Worm (Caenorhabditis elegans) whole organism, L4 larva: Measurements from ENCODE around the gene C02C6.14.

Experiments used
- R02D3.7 ChIP-seq: fragments of 150-350 bp; sonication (generic microtip); optimal IDR thresholded peaks from 3 replicates; lab custom pipeline; 2014; ENCODE audit warnings: missing biosample characterization, missing genetic modification characterization
- ama-1 ChIP-seq: fragments of 150-350 bp; optimal IDR thresholded peaks from 2 replicates; lab custom pipeline; 2014; ENCODE audit warnings: inconsistent platforms, mixed read lengths
- daf-16 ChIP-seq, 3 experiments: sonication (generic microtip); optimal IDR thresholded peaks; 2 replicates each; lab custom pipeline; 2016 to 2017; ENCODE audit warnings: missing genetic modification characterization in 3 of 3, missing genetic modification reagents in 3 of 3, mild to moderate bottlenecking in 2 of 3, missing compliant biosample characterization in 2 of 3, missing biosample characterization in 1 of 3, moderate library complexity in 1 of 3
- hlh-11 ChIP-seq: fragments of 200-800 bp; sonication (Bioruptor generic); optimal IDR thresholded peaks from 2 replicates; lab custom pipeline; 2018; ENCODE audit warnings: mild to moderate bottlenecking, missing genetic modification characterization, missing compliant biosample characterization
- lin-39 ChIP-seq: fragments of 150-350 bp; optimal IDR thresholded peaks from 2 replicates; lab custom pipeline; 2014; ENCODE audit warnings: missing biosample characterization, missing genetic modification reagents, missing genetic modification characterization
- lsy-2 ChIP-seq, 2 experiments: fragments of 150-350 bp in 1 of 2; sonication (generic microtip) in 1 of 2; optimal IDR thresholded peaks; 2 replicates each; lab custom pipeline; 2014 to 2017; ENCODE audit warnings: missing biosample characterization in 2 of 2, missing genetic modification characterization in 2 of 2
- nhr-28 ChIP-seq: fragments of 150-350 bp; optimal IDR thresholded peaks from 2 replicates; lab custom pipeline; 2014; ENCODE audit warnings: missing biosample characterization, missing genetic modification characterization
- nhr-76 ChIP-seq: fragments of 150-350 bp; optimal IDR thresholded peaks from 2 replicates; lab custom pipeline; 2014; ENCODE audit warnings: missing biosample characterization, missing genetic modification characterization
- pha-4 ChIP-seq, 2 experiments: fragments of 150-350 bp in 1 of 2; fragments of 200-800 bp in 1 of 2; sonication (Bioruptor generic) in 1 of 2; IDR thresholded peaks in 1 of 2; optimal IDR thresholded peaks in 1 of 2; 2 replicates each; pipeline versions ENCODE4 v1.3.6 to Lab custom; 2014 to 2022; ENCODE audit warnings: missing genetic modification characterization in 2 of 2, missing genetic modification reagents in 2 of 2, missing biosample characterization in 1 of 2, missing compliant biosample characterization in 1 of 2
- pqm-1 ChIP-seq: sonication (generic microtip); optimal IDR thresholded peaks from 2 replicates; lab custom pipeline; 2017; ENCODE audit warnings: missing biosample characterization, missing genetic modification characterization
- rbr-2 ChIP-seq: sonication (generic microtip); optimal IDR thresholded peaks from 2 replicates; lab custom pipeline; 2016; ENCODE audit warnings: missing genotype, missing genetic modification characterization, missing compliant biosample characterization
- unc-62 ChIP-seq, 3 experiments: fragments of 150-350 bp in 1 of 3; sonication (generic microtip); optimal IDR thresholded peaks in 2 of 3; peaks in 1 of 3; 1 replicate in 1 of 3; 2 replicates in 2 of 3; lab custom pipeline; 2014 to 2017; ENCODE audit warnings: missing biosample characterization in 3 of 3, missing genetic modification characterization in 3 of 3, missing genetic modification reagents in 3 of 3, missing genotype in 1 of 3
- zfp-3 ChIP-seq: fragments of 200-800 bp; sonication (Bioruptor generic); conservative IDR thresholded peaks from 2 replicates; pipeline ENCODE4 v1.3.6; 2022; ENCODE audit warnings: missing genetic modification reagents, missing genetic modification characterization, missing compliant biosample characterization

DNA sequence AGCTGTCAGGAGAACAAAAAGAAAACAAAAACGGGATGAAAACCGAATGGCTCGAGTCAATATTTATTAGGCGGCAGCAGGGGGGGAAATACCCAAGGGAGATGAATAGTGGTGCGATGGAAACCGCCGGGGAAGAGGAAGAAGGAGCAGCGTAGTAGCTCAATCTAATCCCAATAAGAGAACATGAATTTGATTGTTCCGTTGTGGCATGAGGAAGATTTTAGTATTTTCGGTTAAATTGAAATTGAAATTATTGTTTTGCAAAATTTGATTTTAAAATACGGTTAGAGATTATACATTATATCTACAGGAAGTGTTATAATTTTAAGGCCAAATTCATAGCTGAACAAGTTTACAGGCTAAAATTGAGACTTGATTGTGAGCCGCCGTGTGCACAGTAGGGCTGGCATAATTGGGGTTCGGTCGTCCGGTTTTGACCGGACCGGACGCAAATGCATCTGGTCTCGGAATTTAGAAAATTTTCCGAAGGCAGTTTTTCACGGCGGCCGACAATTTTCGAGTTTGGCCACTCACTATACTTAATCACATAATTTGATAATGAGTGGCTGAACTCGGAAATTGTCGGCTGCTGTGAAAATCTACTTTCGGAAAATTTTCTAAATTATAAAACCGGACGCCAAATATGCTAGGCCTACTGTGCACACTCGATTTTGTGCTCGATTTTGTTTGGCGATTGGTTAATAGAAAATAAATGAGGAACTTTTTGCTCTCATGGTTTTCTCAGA is 14.7 kb downstream of the C02C6.14 start:
- TF ChIP-seq lsy-2 (tag; optimal IDR thresholded peaks at IDR 0.05; lab: Kevin White, UChicago): no peak
- no peak for TF ChIP-seq ama-1 (lab: Kevin White, UChicago)
- no peak for TF ChIP-seq daf-16 (GFP tag; optimal IDR thresholded peaks at IDR 0.05; lab: Kevin White, UChicago)
- TF ChIP-seq daf-16 (tag; optimal IDR thresholded peaks at IDR 0.05; lab: Kevin White, UChicago): no peak
- TF ChIP-seq zfp-3 (GFP tag; lab: Robert Waterston, UW): no peak
- TF ChIP-seq unc-62 (GFP tag; optimal IDR thresholded peaks at IDR 0.05 in 1 of 2; lab: Kevin White, UChicago): peak in 1 of 2 experiments; percentile 38
- no peak for TF ChIP-seq unc-62 (tag; optimal IDR thresholded peaks at IDR 0.05; lab: Kevin White, UChicago)
- no peak for TF ChIP-seq pqm-1 (tag; lab: Kevin White, UChicago)
- no peak for TF ChIP-seq nhr-28 (tag; lab: Kevin White, UChicago)
- no peak for TF ChIP-seq hlh-11 (tag; lab: Kevin White, UChicago)
- TF ChIP-seq pha-4 (GFP tag; IDR thresholded peaks at IDR 0.05; lab: Robert Waterston, UW): no peak
- no peak for TF ChIP-seq pha-4 (tag; optimal IDR thresholded peaks at IDR 0.05; lab: Kevin White, UChicago)
- no peak for TF ChIP-seq R02D3.7 (tag; lab: Kevin White, UChicago)
- no peak for TF ChIP-seq lin-39 (tag; lab: Kevin White, UChicago)
- no peak for TF ChIP-seq rbr-2 (tag; lab: Kevin White, UChicago)
- TF ChIP-seq nhr-76: no peak
